Worm (Caenorhabditis elegans): Measurements from ENCODE around the gene C17A2.4.

The C17A2.4 gene

DNA sequence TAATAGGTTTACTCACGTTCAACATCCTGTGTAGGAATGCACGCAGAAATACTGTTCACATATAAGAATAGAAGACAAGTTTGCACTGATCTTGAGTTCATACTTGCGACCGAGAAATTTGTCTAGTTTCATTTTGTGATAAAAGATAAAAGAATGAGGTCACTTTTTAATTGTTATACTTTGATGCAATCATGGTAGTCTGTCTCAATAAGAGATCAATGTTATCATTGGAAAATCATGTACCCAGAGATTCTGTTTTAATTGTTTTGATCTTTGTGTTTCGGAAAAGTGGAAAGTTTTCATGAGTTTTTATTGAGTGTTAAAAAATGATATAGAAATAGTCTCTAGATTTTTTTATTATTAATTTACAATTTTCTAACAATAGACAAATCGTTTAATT is 7.3 kb upstream of the C17A2.4 start, which contains the start of gene F54D10.9:
Gene F54D10.9 (minus strand): TSS at position 101 of the 400 bp plus-strand sequence.
- no peak for TF ChIP-seq fax-1 (tag; optimal IDR thresholded peaks at IDR 0.05)
- TF ChIP-seq mec-3 (tag; optimal IDR thresholded peaks at IDR 0.05; ENCODE audit: borderline replicate concordance), result no peak
- no peak for TF ChIP-seq dve-1 (tag; optimal IDR thresholded peaks at IDR 0.05)
- no peak for TF ChIP-seq dmd-4 (tag; optimal IDR thresholded peaks at IDR 0.05; ENCODE audit: borderline replicate concordance)
- no peak for TF ChIP-seq sdc-2 (tag; optimal IDR thresholded peaks at IDR 0.05)
- TF ChIP-seq ttx-3 (tag; optimal IDR thresholded peaks at IDR 0.05), result no peak
- TF ChIP-seq ztf-16 (tag; optimal IDR thresholded peaks at IDR 0.05), result no peak
- no peak for TF ChIP-seq ceh-48 (tag; optimal IDR thresholded peaks at IDR 0.05)
- no peak for TF ChIP-seq ceh-19 (GFP tag; optimal IDR thresholded peaks at IDR 0.05)
- no peak for TF ChIP-seq nhr-232 (tag; optimal IDR thresholded peaks at IDR 0.05)
- no peak for TF ChIP-seq lin-11 (tag; optimal IDR thresholded peaks at IDR 0.05)
- no peak for TF ChIP-seq sox-2 (GFP tag; IDR thresholded peaks at IDR 0.05)

DNA sequence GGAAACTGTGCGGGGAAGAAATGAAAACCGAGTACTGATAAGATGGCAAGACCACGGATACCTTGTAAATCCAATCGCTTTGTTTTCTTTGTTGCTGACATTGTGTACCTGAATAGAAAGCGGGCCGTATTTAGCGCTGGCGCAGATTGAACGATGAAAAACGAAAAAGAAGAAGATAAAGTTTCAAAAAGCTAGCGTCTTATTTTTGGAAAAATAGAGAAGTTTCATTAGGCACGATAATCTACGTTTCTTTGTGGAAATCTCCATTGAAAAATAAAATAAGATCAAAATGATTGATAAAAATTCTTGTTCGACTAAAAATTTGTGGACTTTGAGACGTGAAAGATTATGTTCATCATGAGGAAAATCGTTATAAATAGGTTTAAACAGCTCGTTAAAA is 3.7 kb upstream of the C17A2.4 start, which contains the start of gene oac-4:
Gene oac-4 (minus strand): TSS at position 101 of the 400 bp plus-strand sequence.
- TF ChIP-seq eyg-1 (tag; optimal IDR thresholded peaks at IDR 0.05) (no peak), elt-4 (tag; optimal IDR thresholded peaks at IDR 0.05) (no peak), lim-6 (tag; optimal IDR thresholded peaks at IDR 0.05) (no peak), T23F11.4 (GFP tag; optimal IDR thresholded peaks at IDR 0.05) (no peak), nfya-1 (tag; optimal IDR thresholded peaks at IDR 0.05) (no peak), hlh-13 (GFP tag; optimal IDR thresholded peaks at IDR 0.05) (no peak), ama-1 (optimal IDR thresholded peaks at IDR 0.05) (no peak), che-1 (tag; optimal IDR thresholded peaks at IDR 0.05) (no peak), F13H6.1 (tag; optimal IDR thresholded peaks at IDR 0.05) (no peak), npax-4 (tag; optimal IDR thresholded peaks at IDR 0.05) (no peak), ceh-30 (tag; optimal IDR thresholded peaks at IDR 0.05) (no peak)

DNA sequence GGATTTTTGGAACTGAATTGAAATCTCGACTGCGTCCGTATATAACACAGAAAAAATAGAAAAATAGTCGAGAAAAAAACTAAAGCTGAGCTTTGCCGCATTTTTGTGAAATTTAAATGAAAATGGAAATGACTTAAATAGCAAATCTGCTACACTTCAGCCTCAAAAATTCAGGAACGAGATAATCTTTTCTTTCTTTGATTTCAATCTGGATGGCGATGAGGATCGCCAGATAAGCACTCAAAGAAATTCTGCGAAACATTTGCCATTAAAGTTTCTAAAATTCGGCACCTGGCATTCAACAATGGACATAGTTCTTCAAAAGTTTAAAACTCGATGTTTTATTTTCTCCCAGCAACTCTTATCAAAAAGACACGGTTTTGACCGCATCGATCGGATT is 3.6 kb downstream of the C17A2.4 start, which contains the start of the genes C17A2.7 and C17A2.3:
Gene C17A2.7 (minus strand): TSS at position 101 of the 400 bp plus-strand sequence.
Gene C17A2.3 (plus strand): TSS at position 305 of the 400 bp plus-strand sequence.
- TF ChIP-seq unc-55 (GFP tag; optimal IDR thresholded peaks at IDR 0.05), result no peak
- TF ChIP-seq T23F11.4 (GFP tag; optimal IDR thresholded peaks at IDR 0.05), result no peak
- TF ChIP-seq pat-9 (tag; optimal IDR thresholded peaks at IDR 0.05), result no peak
- TF ChIP-seq unc-3 (GFP tag; conservative IDR thresholded peaks at IDR 0.05), result no peak
- no peak for TF ChIP-seq unc-3 (tag; optimal IDR thresholded peaks at IDR 0.05)
- no peak for TF ChIP-seq K09A11.1 (tag; optimal IDR thresholded peaks at IDR 0.05; ENCODE audit: insufficient read depth)
- TF ChIP-seq gmeb-2 (tag; optimal IDR thresholded peaks at IDR 0.05), result no peak
- no peak for TF ChIP-seq nfya-1 (tag; optimal IDR thresholded peaks at IDR 0.05)
- no peak for TF ChIP-seq ceh-30 (tag; optimal IDR thresholded peaks at IDR 0.05)

DNA sequence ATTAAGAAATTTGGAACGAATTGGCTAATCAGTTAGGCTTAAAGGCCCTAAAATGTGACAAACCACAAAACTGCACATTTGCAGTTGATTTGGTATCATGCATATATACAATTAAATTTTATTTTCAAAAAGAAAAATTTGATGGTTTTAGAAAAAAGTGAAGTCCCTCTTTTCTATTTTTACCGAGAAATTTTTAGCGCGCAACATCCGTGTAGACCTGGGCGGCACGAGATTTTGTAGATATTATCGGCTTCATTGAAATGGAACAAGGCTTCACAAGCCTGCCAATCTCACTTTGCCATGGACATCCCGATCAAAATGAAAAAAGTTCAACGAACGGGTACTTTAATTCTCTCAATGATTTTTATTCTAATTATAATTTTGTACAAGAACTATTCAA is 6.4 kb downstream of the C17A2.4 start, which contains the start of gene C17A2.2:
Gene C17A2.2 (plus strand): TSS at position 301 of the 400 bp plus-strand sequence.
- no peak for TF ChIP-seq ceh-24 (tag; optimal IDR thresholded peaks at IDR 0.05)
- no peak for TF ChIP-seq hlh-6 (tag; optimal IDR thresholded peaks at IDR 0.05)
- TF ChIP-seq ceh-31 (tag; optimal IDR thresholded peaks at IDR 0.05), result no peak
- TF ChIP-seq ceh-6 (GFP tag; optimal IDR thresholded peaks at IDR 0.05), result no peak

DNA sequence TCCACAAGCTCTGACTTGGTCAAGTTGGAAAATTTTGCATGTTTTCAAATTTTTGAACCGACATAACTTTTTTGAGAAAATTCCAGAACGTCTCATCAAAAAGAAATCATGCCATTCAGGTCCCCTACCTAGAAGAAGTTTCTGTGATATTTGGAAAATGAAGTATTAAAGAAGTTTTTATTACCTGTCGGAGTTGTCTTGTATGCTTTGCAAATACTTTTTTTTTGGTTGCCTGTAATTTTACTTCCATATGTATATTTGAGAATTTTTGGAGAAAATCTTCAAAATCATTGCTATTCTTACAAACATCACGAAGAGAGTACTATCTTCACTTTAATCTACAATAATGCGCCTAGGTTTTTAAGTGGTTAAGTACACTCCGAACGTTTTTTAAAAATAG is 11.0 kb downstream of the C17A2.4 start, which contains the start of gene nhr-72:
Gene nhr-72 (minus strand): TSS at position 101 of the 400 bp plus-strand sequence.
- TF ChIP-seq dmd-4 (tag; optimal IDR thresholded peaks at IDR 0.05; ENCODE audit: borderline replicate concordance), result no peak
- TF ChIP-seq ceh-2 (tag; optimal IDR thresholded peaks at IDR 0.05), result no peak
- TF ChIP-seq pax-1 (tag; optimal IDR thresholded peaks at IDR 0.05), result no peak
- no peak for TF ChIP-seq unc-42 (tag; optimal IDR thresholded peaks at IDR 0.05)
- no peak for TF ChIP-seq fkh-6 (tag; optimal IDR thresholded peaks at IDR 0.05)
- no peak for TF ChIP-seq pat-9 (tag; optimal IDR thresholded peaks at IDR 0.05)
- TF ChIP-seq T23F11.4 (GFP tag; optimal IDR thresholded peaks at IDR 0.05), result no peak
- no peak for TF ChIP-seq ceh-18 (tag; optimal IDR thresholded peaks at IDR 0.05)
- no peak for TF ChIP-seq Y22D7AL.16 (tag; optimal IDR thresholded peaks at IDR 0.05)
- TF ChIP-seq elt-4 (tag; optimal IDR thresholded peaks at IDR 0.05), result no peak
- no peak for TF ChIP-seq ref-2 (tag; optimal IDR thresholded peaks at IDR 0.05)
- TF ChIP-seq ceh-30 (tag; optimal IDR thresholded peaks at IDR 0.05), result no peak
- TF ChIP-seq ttx-3 (tag; optimal IDR thresholded peaks at IDR 0.05), result no peak
- no peak for TF ChIP-seq syd-9 (tag; optimal IDR thresholded peaks at IDR 0.05)
- no peak for TF ChIP-seq ceh-45 (GFP tag; IDR thresholded peaks at IDR 0.05)
- TF ChIP-seq unc-86 (tag; optimal IDR thresholded peaks at IDR 0.05), result no peak
- TF ChIP-seq ceh-48 (tag; optimal IDR thresholded peaks at IDR 0.05), result no peak
- TF ChIP-seq hlh-8 (tag; optimal IDR thresholded peaks at IDR 0.05), result no peak
- TF ChIP-seq ceh-34 (tag; optimal IDR thresholded peaks at IDR 0.05), result no peak
